Worm (Caenorhabditis elegans): ENCODE results near the gene eef-1A.1.

Gene eef-1A.1

ce11 chrIII:6945319-6945718, 26.2 kb downstream of the eef-1A.1 start:
- TF ChIP-seq zfh-2 (GFP tag; conservative IDR thresholded peaks at IDR 0.05) (peak; percentile 76), ztf-18 (tag; optimal IDR thresholded peaks at IDR 0.05) (no peak)

- TF ChIP-seq cebp-1 (GFP tag; IDR thresholded peaks at IDR 0.05) (no peak), cebp-1 (tag; optimal IDR thresholded peaks at IDR 0.05) (peak; percentile 78), T07F8.4 (tag; optimal IDR thresholded peaks at IDR 0.05) (no peak)
Measured at ce11 chrIII:6939523-6939922, 32.0 kb downstream of the eef-1A.1 start, which contains the start of gene F57B9.3. Gene F57B9.3 (plus strand): TSS chrIII:6939823.

ce11 chrIII:6935269-6936017, 36.1 kb downstream of the eef-1A.1 start, which contains the start of the genes F57B9.8 and coq-2:
Gene F57B9.8 (minus strand): TSS chrIII:6935319.
Gene coq-2 (plus strand): TSS chrIII:6935967.
- TF ChIP-seq hmg-20 (GFP tag; IDR thresholded peaks at IDR 0.05): no peak
- TF ChIP-seq xnd-1 (tag; optimal IDR thresholded peaks at IDR 0.05): no peak
- TF ChIP-seq ceh-40 (GFP tag; IDR thresholded peaks at IDR 0.05): no peak
- no peak for TF ChIP-seq F55B11.4 (tag; optimal IDR thresholded peaks at IDR 0.05; ENCODE audit: borderline replicate concordance, insufficient read depth)
- no peak for TF ChIP-seq madf-3 (GFP tag; IDR thresholded peaks at IDR 0.05)
- TF ChIP-seq ztf-28 (GFP tag; IDR thresholded peaks at IDR 0.05): no peak
- TF ChIP-seq Y53F4B.3 (GFP tag; IDR thresholded peaks at IDR 0.05): no peak
- no peak for TF ChIP-seq rec-8 (tag; optimal IDR thresholded peaks at IDR 0.05)
- TF ChIP-seq sdz-38 (tag; optimal IDR thresholded peaks at IDR 0.05): no peak
- TF ChIP-seq F49E8.2 (tag; optimal IDR thresholded peaks at IDR 0.05; ENCODE audit: insufficient read depth): no peak
- no peak for TF ChIP-seq Y95B8A.8 (GFP tag; IDR thresholded peaks at IDR 0.05)
- no peak for TF ChIP-seq lin-35 (GFP tag; optimal IDR thresholded peaks at IDR 0.05)
- TF ChIP-seq nhr-179 (tag; optimal IDR thresholded peaks at IDR 0.05): no peak
- TF ChIP-seq Y79H2A.3 (GFP tag; conservative IDR thresholded peaks at IDR 0.05): no peak
- no peak for TF ChIP-seq die-1 (tag; optimal IDR thresholded peaks at IDR 0.05)
- TF ChIP-seq sptf-2 (GFP tag; optimal IDR thresholded peaks at IDR 0.05): no peak

- no peak for TF ChIP-seq akir-1 (GFP tag; optimal IDR thresholded peaks at IDR 0.05)
- TF ChIP-seq ztf-6 (GFP tag; IDR thresholded peaks at IDR 0.05): no peak
- TF ChIP-seq ztf-25 (GFP tag; IDR thresholded peaks at IDR 0.05): no peak
- TF ChIP-seq Y79H2A.3 (GFP tag; conservative IDR thresholded peaks at IDR 0.05): no peak
- no peak for TF ChIP-seq chd-7 (tag; optimal IDR thresholded peaks at IDR 0.05)
- TF ChIP-seq repo-1 (tag; optimal IDR thresholded peaks at IDR 0.05): peak; percentile 5
- TF ChIP-seq nhr-90 (tag; optimal IDR thresholded peaks at IDR 0.05): no peak
- peak; percentile 9 for TF ChIP-seq snpc-1.1 (tag; optimal IDR thresholded peaks at IDR 0.05; ENCODE audit: insufficient read depth)
- no peak for TF ChIP-seq K11D2.4 (GFP tag; IDR thresholded peaks at IDR 0.05)
- TF ChIP-seq aptf-3 (GFP tag; IDR thresholded peaks at IDR 0.05): no peak
- TF ChIP-seq hsf-1 (GFP tag; IDR thresholded peaks at IDR 0.05): peak; percentile 69
- no peak for TF ChIP-seq him-1 (tag; optimal IDR thresholded peaks at IDR 0.05)
- TF ChIP-seq hrde-1 (tag; optimal IDR thresholded peaks at IDR 0.05; ENCODE audit: borderline replicate concordance): peak; percentile 46
- TF ChIP-seq hlh-12 (tag; optimal IDR thresholded peaks at IDR 0.05): no peak
- TF ChIP-seq atf-7 (tag; optimal IDR thresholded peaks at IDR 0.05): peak; percentile 33
- TF ChIP-seq F49E8.2 (tag; optimal IDR thresholded peaks at IDR 0.05; ENCODE audit: insufficient read depth): peak; percentile 12
- TF ChIP-seq egl-44 (GFP tag; IDR thresholded peaks at IDR 0.05): no peak
- peak; percentile 24 for TF ChIP-seq lin-54 (GFP tag; optimal IDR thresholded peaks at IDR 0.05)
- TF ChIP-seq lsl-1 (GFP tag; optimal IDR thresholded peaks at IDR 0.05): no peak
- TF ChIP-seq mel-28 (tag; optimal IDR thresholded peaks at IDR 0.05; ENCODE audit: borderline replicate concordance): no peak
- TF ChIP-seq madf-3 (GFP tag; IDR thresholded peaks at IDR 0.05): no peak
- TF ChIP-seq B0261.1 (tag; optimal IDR thresholded peaks at IDR 0.05): no peak
- peak; percentile 25; the same call in 1 of the 2 replicates for TF ChIP-seq mcd-1 (GFP tag; IDR thresholded peaks at IDR 0.05)
- no peak for TF ChIP-seq tbx-9 (tag; optimal IDR thresholded peaks at IDR 0.05; ENCODE audit: borderline replicate concordance)
Measured at ce11 chrIII:6931896-6932295, 39.6 kb downstream of the eef-1A.1 start, which contains the start of gene byn-1. Gene byn-1 (plus strand): TSS chrIII:6932001.

Data from whole organism, young adult.